Worm (Caenorhabditis elegans): ENCODE measurements around the gene C02E7.7.

DNA sequence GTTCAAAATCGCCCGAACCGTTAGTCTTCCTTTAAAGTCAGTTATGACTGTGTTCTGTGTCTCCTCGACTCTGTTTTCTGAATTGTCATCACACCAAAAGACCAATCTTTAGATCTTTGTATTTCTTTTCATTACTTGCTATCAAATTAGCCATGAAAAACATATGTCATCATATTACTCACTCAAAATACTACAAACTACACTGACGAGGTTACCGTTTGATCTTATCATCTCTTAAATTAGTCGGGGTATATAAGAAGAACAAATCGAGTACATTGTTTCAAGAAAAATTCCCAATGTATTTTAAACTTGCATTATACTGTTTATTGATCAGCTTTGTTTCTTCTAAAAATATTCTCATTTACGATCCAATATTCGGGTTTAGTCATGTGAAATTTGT lies 9.8 kb downstream of the C02E7.7 start, which contains the start of gene ugt-13:
- no peak for TF ChIP-seq cog-1 (tag; optimal IDR thresholded peaks at IDR 0.05)
- TF ChIP-seq ztf-29 (GFP tag; IDR thresholded peaks at IDR 0.05), result no peak
- TF ChIP-seq ztf-23 (GFP tag; IDR thresholded peaks at IDR 0.05), result no peak
- no peak for TF ChIP-seq flt-1 (GFP tag; IDR thresholded peaks at IDR 0.05)
- TF ChIP-seq klf-2 (GFP tag; conservative IDR thresholded peaks at IDR 0.05), result no peak
- no peak for TF ChIP-seq ref-1 (GFP tag; conservative IDR thresholded peaks at IDR 0.05)

Measured in whole organism, midembryonic.